Fruit fly (Drosophila melanogaster) whole organism, embryonic: ENCODE measurements around the gene Svil.

Experiments used
- CG17802 ChIP-seq: fragments of 200-800 bp; sonication (Bioruptor generic); optimal IDR thresholded peaks from 2 replicates; lab custom pipeline; 2018; ENCODE audit warnings: missing biosample characterization, mild to moderate bottlenecking, missing genetic modification characterization, moderate library complexity
- Dbx ChIP-seq: fragments of 200-800 bp; sonication (Bioruptor generic); IDR thresholded peaks from 3 replicates; pipeline ENCODE4 v1.3.6; 2022; ENCODE audit warnings: missing biosample characterization, missing genetic modification characterization
- Doc3 ChIP-seq: fragments of 200-800 bp; sonication (Bioruptor generic); IDR thresholded peaks from 3 replicates; pipeline ENCODE4 v1.3.6; 2022; ENCODE audit warnings: missing biosample characterization, missing genetic modification characterization; ENCODE audit not compliant: partially characterized antibody
- Eip74EF ChIP-seq, 2 experiments: fragments of 200-800 bp in 1 of 2; fragments of >200 bp in 1 of 2; sonication (Bioruptor generic) in 1 of 2; optimal IDR thresholded peaks; 2 replicates each; lab custom pipeline; 2017 to 2019; ENCODE audit warnings: missing biosample characterization in 2 of 2, missing genetic modification characterization in 2 of 2, mild to moderate bottlenecking in 1 of 2, moderate library complexity in 1 of 2
- Kr ChIP-seq: fragments of 200-800 bp; sonication (Bioruptor generic); optimal IDR thresholded peaks from 2 replicates; lab custom pipeline; 2017; ENCODE audit warnings: missing biosample characterization, mild to moderate bottlenecking, missing genetic modification characterization
- Ptx1 ChIP-seq: fragments of 200-800 bp; sonication (Bioruptor generic); IDR thresholded peaks from 2 replicates; pipeline ENCODE4 v1.3.6; 2022; ENCODE audit warnings: missing biosample characterization, missing genetic modification characterization
- ab ChIP-seq: fragments of 200-800 bp; sonication (Bioruptor generic); optimal IDR thresholded peaks from 2 replicates; lab custom pipeline; 2016; ENCODE audit warnings: missing biosample characterization, missing genetic modification characterization
- ap ChIP-seq: fragments of 200-800 bp; sonication (Bioruptor generic); IDR thresholded peaks from 2 replicates; pipeline ENCODE4 v1.3.6; 2022; ENCODE audit warnings: missing biosample characterization, missing genetic modification characterization
- fd64A ChIP-seq: fragments of 200-800 bp; sonication (Bioruptor generic); optimal IDR thresholded peaks from 3 replicates; lab custom pipeline; 2018; ENCODE audit warnings: missing biosample characterization, mild to moderate bottlenecking, missing genetic modification characterization
- h ChIP-seq: fragments of >200 bp; optimal IDR thresholded peaks from 2 replicates; lab custom pipeline; 2017
- ham ChIP-seq: fragments of 200-800 bp; sonication (Bioruptor generic); IDR thresholded peaks from 2 replicates; pipeline ENCODE4 v1.3.6; 2022; ENCODE audit warnings: missing biosample characterization, missing genetic modification characterization
- pan ChIP-seq, 4 experiments: fragments of >200 bp in 3 of 4; fragments of 200-800 bp in 1 of 4; sonication (Bioruptor generic) in 1 of 4; optimal IDR thresholded peaks in 3 of 4; IDR thresholded peaks in 1 of 4; 2 replicates each; pipeline versions ENCODE4 v1.3.6 to Lab custom; 2017 to 2022; ENCODE audit warnings: missing biosample characterization in 2 of 4, missing genetic modification characterization in 2 of 4, mixed read lengths in 1 of 4
- pho ChIP-seq: fragments of 200-800 bp; sonication (Bioruptor generic); optimal IDR thresholded peaks from 2 replicates; lab custom pipeline; 2016; ENCODE audit warnings: missing biosample characterization, missing genetic modification characterization
- yki ChIP-seq: fragments of >200 bp; optimal IDR thresholded peaks from 3 replicates; lab custom pipeline; 2018

DNA sequence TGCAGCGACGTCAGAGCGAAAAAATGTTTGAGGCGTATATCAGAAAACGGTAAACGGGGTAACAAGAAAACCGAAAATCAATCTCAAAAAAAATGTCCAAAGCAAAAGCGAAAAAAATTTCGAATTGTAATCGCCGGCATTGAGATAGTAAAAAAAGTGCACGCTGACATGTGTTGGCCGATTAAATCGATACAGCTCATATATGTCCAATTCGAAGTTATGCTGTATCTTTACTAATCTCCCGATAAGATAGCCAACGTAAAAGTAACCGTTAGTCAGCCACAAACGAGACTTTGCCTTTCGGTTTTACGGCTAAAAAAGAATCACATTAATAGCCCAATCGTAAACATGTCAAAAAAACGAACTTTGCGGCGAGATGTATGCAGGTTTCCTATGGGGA lies 79.4 kb downstream of the Svil start:
- TF ChIP-seq Kr (GFP tag; lab: Kevin White, UChicago) (no peak), fd64A (GFP tag; lab: Kevin White, UChicago) (no peak), Eip74EF (GFP tag; optimal IDR thresholded peaks at IDR 0.05; lab: Kevin White, UChicago) (no peak), pan (optimal IDR thresholded peaks at IDR 0.05; lab: Kevin White, UChicago) (no peak), pan (GFP tag; optimal IDR thresholded peaks at IDR 0.05 in 1 of 2, IDR thresholded peaks at IDR 0.05 in 1 of 2) (no peak), ap (GFP tag; lab: Robert Waterston, UW) (no peak), ab (no peak), ham (GFP tag; lab: Robert Waterston, UW) (no peak), pho (GFP tag; lab: Kevin White, UChicago) (no peak), h (lab: Kevin White, UChicago) (no peak), yki (no peak), Ptx1 (GFP tag; lab: Robert Waterston, UW) (no peak), CG17802 (tag; lab: Kevin White, UChicago) (no peak), Dbx (no peak), Doc3 (GFP tag; lab: Robert Waterston, UW) (no peak)
